Worm (Caenorhabditis elegans) whole organism, midembryonic: Measurements from ENCODE around the gene ifb-2.

Experiments
- T22C8.4 ChIP-seq: fragments of 200-800 bp; sonication (Bioruptor generic); IDR thresholded peaks from 2 replicates; pipeline ENCODE4 v1.3.6; 2022; ENCODE audit warnings: missing genetic modification characterization, missing compliant biosample characterization
- cog-1 ChIP-seq: sonication (generic microtip); optimal IDR thresholded peaks from 2 replicates; lab custom pipeline; 2016; ENCODE audit warnings: missing genetic modification characterization, missing compliant biosample characterization
- flt-1 ChIP-seq: fragments of 200-800 bp; sonication (Bioruptor generic); IDR thresholded peaks from 2 replicates; pipeline ENCODE4 v1.3.6; 2022; ENCODE audit warnings: missing genetic modification characterization, missing compliant biosample characterization
- klf-2 ChIP-seq: fragments of 200-800 bp; sonication (Bioruptor generic); conservative IDR thresholded peaks from 2 replicates; pipeline ENCODE4 v1.3.6; 2022; ENCODE audit warnings: missing genetic modification reagents, missing genetic modification characterization, missing compliant biosample characterization
- med-1 ChIP-seq: sonication (generic microtip); optimal IDR thresholded peaks from 2 replicates; lab custom pipeline; 2017; ENCODE audit warnings: missing genetic modification characterization, mild to moderate bottlenecking, missing compliant biosample characterization, antibody characterized with exemption, missing genetic modification reagents; ENCODE audit not compliant: insufficient read depth
- ref-1 ChIP-seq: fragments of 200-800 bp; sonication (Bioruptor generic); conservative IDR thresholded peaks from 2 replicates; pipeline ENCODE4 v1.3.6; 2022; ENCODE audit warnings: missing genetic modification reagents, missing genetic modification characterization, missing compliant biosample characterization
- tab-1 ChIP-seq: fragments of 200-800 bp; sonication (Bioruptor generic); IDR thresholded peaks from 2 replicates; pipeline ENCODE4 v1.3.6; 2022; ENCODE audit warnings: missing genetic modification characterization, missing compliant biosample characterization
- ztf-23 ChIP-seq: fragments of 200-800 bp; sonication (Bioruptor generic); IDR thresholded peaks from 2 replicates; pipeline ENCODE4 v1.3.6; 2022; ENCODE audit warnings: missing genetic modification reagents, missing genetic modification characterization, missing compliant biosample characterization
- ztf-29 ChIP-seq: fragments of 200-800 bp; sonication (Bioruptor generic); IDR thresholded peaks from 2 replicates; pipeline ENCODE4 v1.3.6; 2022; ENCODE audit warnings: missing genetic modification reagents, missing genetic modification characterization, missing compliant biosample characterization

The ifb-2 gene

DNA sequence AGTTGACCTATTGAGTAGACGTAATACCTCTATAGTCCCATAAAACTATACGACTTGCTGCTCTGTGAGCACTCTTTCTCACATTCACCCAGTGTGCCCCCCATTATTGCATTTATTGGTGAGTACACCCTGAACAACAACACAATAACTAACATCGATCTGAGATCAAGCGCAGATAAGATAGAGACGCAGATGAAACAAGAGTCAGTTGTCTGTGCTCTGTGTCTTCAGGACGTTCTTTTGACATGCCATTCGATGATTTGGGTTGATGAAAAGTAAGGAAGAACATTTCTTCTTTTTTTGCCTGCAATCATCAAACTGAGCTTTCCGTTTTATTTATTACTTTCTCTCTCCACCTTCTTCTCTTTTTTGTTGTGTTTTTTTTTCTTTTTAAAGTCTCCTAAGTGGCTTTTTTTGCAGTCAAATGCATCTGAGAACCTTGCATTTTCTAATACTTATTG is 40.4 kb downstream of the ifb-2 start, which contains the start of gene lect-2:
Gene lect-2 (plus strand): TSS at position 411 of the 461 bp plus-strand sequence.
- no peak for TF ChIP-seq ref-1 (GFP tag; lab: Robert Waterston, UW)

DNA sequence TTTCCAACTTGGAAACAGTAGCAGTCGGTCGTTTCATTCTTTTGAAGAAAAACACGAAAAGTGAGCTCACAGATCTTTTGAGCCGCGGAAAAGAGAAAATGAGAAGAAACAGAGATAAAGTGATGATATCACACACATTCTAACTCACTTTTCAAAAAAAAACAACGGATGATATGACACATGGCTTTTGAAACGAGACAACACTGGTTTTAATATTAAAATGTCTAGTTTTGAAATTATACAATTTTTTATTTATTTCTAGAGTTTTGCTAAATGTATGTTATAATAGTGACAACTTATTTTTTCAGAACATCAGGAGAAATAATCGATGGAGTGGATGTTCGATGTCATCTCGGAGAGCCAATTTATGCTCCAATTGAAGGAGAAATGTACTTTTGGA is 42.5 kb downstream of the ifb-2 start, which contains the start of gene K05F1.14:
Gene K05F1.14 (minus strand): TSS at position 101 of the 400 bp plus-strand sequence.
- TF ChIP-seq flt-1 (no peak), ztf-23 (GFP tag; lab: Robert Waterston, UW) (no peak), T22C8.4 (GFP tag; lab: Robert Waterston, UW) (no peak), tab-1 (GFP tag; lab: Robert Waterston, UW) (no peak), cog-1 (no peak), klf-2 (GFP tag; lab: Robert Waterston, UW) (no peak), ztf-29 (GFP tag; lab: Robert Waterston, UW) (no peak)

DNA sequence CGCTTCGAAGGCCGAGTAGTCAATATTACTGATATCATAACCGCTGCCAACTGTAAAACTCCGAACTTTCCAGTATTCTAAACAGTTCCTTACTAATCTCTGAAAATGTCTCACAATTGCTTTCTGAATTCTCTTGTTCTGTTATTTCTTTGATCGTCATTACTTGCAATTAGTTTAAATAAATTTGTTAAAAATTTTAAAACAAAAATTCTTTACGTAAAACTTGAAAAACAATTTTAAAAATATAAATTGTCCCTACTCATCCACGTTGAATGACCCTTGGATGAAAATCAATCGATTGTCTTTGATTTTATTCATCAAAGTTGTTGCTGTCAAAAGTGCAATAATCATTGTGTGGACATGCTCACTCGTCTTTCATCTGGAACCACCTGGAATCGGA is 44.2 kb downstream of the ifb-2 start, which contains the start of gene acdh-8:
Gene acdh-8 (plus strand): TSS at position 301 of the 400 bp plus-strand sequence.
- TF ChIP-seq tab-1 (GFP tag; lab: Robert Waterston, UW) (no peak), ztf-29 (GFP tag; lab: Robert Waterston, UW) (no peak)

DNA sequence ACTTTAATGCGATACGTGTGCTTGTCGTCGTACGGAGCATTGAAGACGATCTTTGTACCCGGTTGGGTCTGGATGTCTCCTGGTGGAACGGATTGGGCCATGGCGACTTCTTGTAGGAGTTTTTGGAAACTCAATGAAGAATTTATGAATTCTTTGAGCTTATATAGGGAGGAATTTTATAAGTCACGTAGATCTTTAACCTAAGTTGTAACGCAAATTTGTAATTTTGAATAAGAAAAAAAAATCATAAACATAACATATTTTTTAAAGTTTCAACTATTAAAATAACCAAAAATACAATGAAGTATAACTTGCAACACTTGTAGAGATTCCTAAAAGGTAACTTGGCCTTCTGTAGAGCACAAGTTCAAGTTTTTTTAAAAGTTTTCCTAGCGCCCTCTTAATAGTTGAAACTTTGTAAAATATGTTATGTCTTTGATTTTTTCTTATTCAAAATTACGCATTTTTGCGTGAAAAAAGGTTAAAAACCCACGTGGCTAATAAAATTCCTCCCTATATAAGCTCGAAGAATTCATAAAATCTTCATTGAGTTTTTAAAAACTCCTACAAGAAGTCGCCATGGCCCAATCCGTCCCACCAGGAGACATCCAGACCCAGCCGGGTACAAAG is 47.5 kb downstream of the ifb-2 start, which contains the start of the genes msp-63 and msp-142:
Gene msp-63 (minus strand): TSS at position 101 of the 630 bp plus-strand sequence.
Gene msp-142 (plus strand): TSS at position 580 of the 630 bp plus-strand sequence.
- no peak for TF ChIP-seq tab-1 (GFP tag; lab: Robert Waterston, UW)

DNA sequence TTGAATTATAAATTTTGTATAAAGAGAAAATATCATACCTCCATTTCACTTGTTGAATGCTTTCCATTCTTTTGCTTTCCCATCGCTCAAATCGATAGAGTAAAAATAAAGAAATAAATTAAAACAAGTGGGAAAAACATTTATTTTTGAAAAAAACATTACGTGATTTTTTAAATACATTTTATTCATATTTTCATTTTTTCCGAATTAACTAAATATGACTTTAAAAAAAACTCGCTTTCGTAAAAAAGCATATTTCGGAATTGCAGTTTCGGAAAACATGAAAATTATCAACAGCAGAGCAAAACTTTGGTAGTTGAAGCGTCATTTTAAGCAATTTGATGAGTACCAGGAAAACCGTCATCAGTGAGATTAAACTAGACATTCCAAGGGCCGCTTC is 49.6 kb downstream of the ifb-2 start, which contains the start of gene K05F1.8:
Gene K05F1.8 (minus strand): TSS at position 101 of the 400 bp plus-strand sequence.
- TF ChIP-seq cog-1: no peak

DNA sequence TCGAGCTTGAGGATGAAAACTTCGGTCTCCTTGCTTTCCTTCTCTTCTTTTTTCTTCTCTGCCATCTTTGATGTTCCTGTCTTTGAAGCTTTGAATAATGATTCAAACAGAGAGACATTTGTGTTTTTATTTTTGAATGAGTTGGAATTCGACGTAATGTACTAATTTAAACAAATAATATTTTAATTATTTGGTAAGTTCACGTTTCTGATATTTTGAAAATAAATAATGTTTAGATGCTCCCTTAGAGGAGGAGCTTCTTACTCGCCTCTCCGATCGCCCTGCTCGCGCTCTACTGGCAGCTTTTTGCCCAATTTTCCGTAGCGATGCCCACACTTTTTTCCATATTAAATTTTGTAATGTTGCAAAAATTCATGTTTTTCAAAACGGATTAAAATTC is 51.1 kb downstream of the ifb-2 start, which contains the start of the genes K05F1.9 and K05F1.1:
Gene K05F1.9 (minus strand): TSS at position 101 of the 400 bp plus-strand sequence.
Gene K05F1.1 (plus strand): TSS at position 308 of the 400 bp plus-strand sequence.
- TF ChIP-seq klf-2 (GFP tag; lab: Robert Waterston, UW): no peak
- TF ChIP-seq T22C8.4 (GFP tag; lab: Robert Waterston, UW): no peak
- no peak for TF ChIP-seq cog-1
- TF ChIP-seq ztf-29 (GFP tag; lab: Robert Waterston, UW): no peak
- no peak for TF ChIP-seq med-1 (GFP tag; lab: Kevin White, UChicago)
- no peak for TF ChIP-seq tab-1 (GFP tag; lab: Robert Waterston, UW)
